Fruit fly (Drosophila melanogaster): ENCODE results near the gene Uba4.

Gene Uba4

dm6 chr2L:8514748-8515147 is 2.5 kb upstream of the Uba4 start, which contains the start of the genes CG13097 and PIG-U (continued):
- TF ChIP-seq CG9139 (GFP tag; optimal IDR thresholded peaks at IDR 0.05) (no peak), CG8319 (GFP tag; optimal IDR thresholded peaks at IDR 0.05) (peak; percentile 62), CG11762 (GFP tag; optimal IDR thresholded peaks at IDR 0.05; ENCODE audit: insufficient read depth) (peak; percentile 68), CG6276 (GFP tag; optimal IDR thresholded peaks at IDR 0.05) (no peak), CG34406 (GFP tag; optimal IDR thresholded peaks at IDR 0.05) (peak; percentile 64), vri (GFP tag; optimal IDR thresholded peaks at IDR 0.05) (no peak), CG11294 (GFP tag; IDR thresholded peaks at IDR 0.05) (peak; percentile 42; the same call in 1 of the 2 replicates), Blimp-1 (GFP tag; optimal IDR thresholded peaks at IDR 0.05) (no peak), achi (GFP tag; optimal IDR thresholded peaks at IDR 0.05) (peak; percentile 82), dsx (GFP tag; optimal IDR thresholded peaks at IDR 0.05; ENCODE audit: poor library complexity, severe bottlenecking) (no peak), Gug (GFP tag; IDR thresholded peaks at IDR 0.05) (peak; percentile 70), CG6792 (GFP tag; optimal IDR thresholded peaks at IDR 0.05) (peak; percentile 72), Lpt (GFP tag; optimal IDR thresholded peaks at IDR 0.05) (peak; percentile 36), CG32006 (GFP tag; optimal IDR thresholded peaks at IDR 0.05) (no peak), CG15336 (GFP tag; IDR thresholded peaks at IDR 0.05) (no peak; the same call in 1 of the 2 replicates), CG4318 (GFP tag; optimal IDR thresholded peaks at IDR 0.05) (no peak)

- no peak for TF ChIP-seq CG8119 (GFP tag; IDR thresholded peaks at IDR 0.05)
- TF ChIP-seq Smox (GFP tag; optimal IDR thresholded peaks at IDR 0.05) = no peak
- TF ChIP-seq lz (GFP tag; optimal IDR thresholded peaks at IDR 0.05) = no peak
- TF ChIP-seq CG15336 (GFP tag; IDR thresholded peaks at IDR 0.05) = no peak
- TF ChIP-seq Blimp-1 (GFP tag; optimal IDR thresholded peaks at IDR 0.05) = no peak
- no peak for TF ChIP-seq CG3032 (tag; optimal IDR thresholded peaks at IDR 0.05)
- no peak for TF ChIP-seq CG31627 (GFP tag; optimal IDR thresholded peaks at IDR 0.05)
- no peak for TF ChIP-seq Lpt (GFP tag; optimal IDR thresholded peaks at IDR 0.05)
- TF ChIP-seq Eip75B (GFP tag; optimal IDR thresholded peaks at IDR 0.05) = no peak
- no peak for TF ChIP-seq Eip78C (GFP tag)
Observed at dm6 chr2L:8519390-8519789, 2.2 kb downstream of the Uba4 start, which contains the start of gene Sgp. Sgp (plus strand) TSS chr2L:8519690.

dm6 chr2L:8521724-8522309 is 4.6 kb downstream of the Uba4 start, which contains the start of gene Acer:
Acer (plus strand) TSS chr2L:8521933.
- TF ChIP-seq CG6808 (GFP tag; optimal IDR thresholded peaks at IDR 0.05) = no peak
- peak; percentile 26 for TF ChIP-seq esn (GFP tag; optimal IDR thresholded peaks at IDR 0.05)
- no peak for TF ChIP-seq CG31627 (GFP tag; optimal IDR thresholded peaks at IDR 0.05)
- peak; percentile 55 for TF ChIP-seq Eip78C (GFP tag)
- TF ChIP-seq CG6854 (GFP tag; optimal IDR thresholded peaks at IDR 0.05) = peak; percentile 12
- TF ChIP-seq CG32006 (GFP tag; optimal IDR thresholded peaks at IDR 0.05) = no peak
- TF ChIP-seq CG4318 (GFP tag; optimal IDR thresholded peaks at IDR 0.05) = no peak
- TF ChIP-seq svp (GFP tag) = peak; percentile 86
- peak; percentile 6 for TF ChIP-seq Hr4 (GFP tag; optimal IDR thresholded peaks at IDR 0.05)
- no peak for TF ChIP-seq lz (GFP tag; optimal IDR thresholded peaks at IDR 0.05)
- TF ChIP-seq CG1621 (tag; optimal IDR thresholded peaks at IDR 0.05) = peak; percentile 22
- peak; percentile 41; the same call in 1 of the 3 replicates for TF ChIP-seq CG6163 (GFP tag; IDR thresholded peaks at IDR 0.05)
- TF ChIP-seq CG34406 (GFP tag; optimal IDR thresholded peaks at IDR 0.05) = no peak
- TF ChIP-seq salr (GFP tag; optimal IDR thresholded peaks at IDR 0.05) = no peak
- TF ChIP-seq CG10669 (GFP tag; optimal IDR thresholded peaks at IDR 0.05) = no peak
- peak; percentile 51 for TF ChIP-seq CG15336 (GFP tag; IDR thresholded peaks at IDR 0.05)
- no peak for TF ChIP-seq Hr39 (GFP tag; optimal IDR thresholded peaks at IDR 0.05)
- TF ChIP-seq CG7368 (GFP tag; optimal IDR thresholded peaks at IDR 0.05) = no peak
- no peak for TF ChIP-seq CG8632 (GFP tag; optimal IDR thresholded peaks at IDR 0.05)
- TF ChIP-seq pdm3 (GFP tag; optimal IDR thresholded peaks at IDR 0.05) = no peak
- TF ChIP-seq CG11294 (GFP tag; IDR thresholded peaks at IDR 0.05) = no peak
- TF ChIP-seq acj6 (GFP tag; optimal IDR thresholded peaks at IDR 0.05) = no peak
- TF ChIP-seq CG3919 (GFP tag; optimal IDR thresholded peaks at IDR 0.05) = no peak
- TF ChIP-seq Sox14 (GFP tag; optimal IDR thresholded peaks at IDR 0.05) = peak; percentile 16
- TF ChIP-seq CG8119 (GFP tag; IDR thresholded peaks at IDR 0.05) = no peak
- no peak for TF ChIP-seq CG10631 (GFP tag; optimal IDR thresholded peaks at IDR 0.05)
